Worm (Caenorhabditis elegans) whole organism, young adult: ENCODE data around the gene jamp-1.

ENCODE experiments used
- B0035.1 ChIP-seq: sonication (generic microtip); optimal IDR thresholded peaks from 2 replicates; lab custom pipeline; 2016; ENCODE audit warnings: missing genetic modification characterization, mild to moderate bottlenecking, missing compliant biosample characterization, missing genotype, missing genetic modification reagents
- B0336.3 ChIP-seq: fragments of 200-800 bp; sonication (Bioruptor generic); IDR thresholded peaks from 2 replicates; pipeline ENCODE4 v1.3.6; 2022; ENCODE audit warnings: missing genetic modification characterization, missing compliant biosample characterization
- C06A6.2 ChIP-seq: fragments of 200-800 bp; sonication (Bioruptor generic); conservative IDR thresholded peaks from 2 replicates; pipeline ENCODE4 v1.3.6; 2022; ENCODE audit warnings: missing genetic modification characterization, missing compliant biosample characterization
- F22D6.2 ChIP-seq: sonication (generic microtip); optimal IDR thresholded peaks from 2 replicates; lab custom pipeline; 2016; ENCODE audit warnings: mild to moderate bottlenecking, missing genetic modification characterization, missing compliant biosample characterization
- F23B12.7 ChIP-seq: sonication (generic microtip); optimal IDR thresholded peaks from 2 replicates; lab custom pipeline; 2017; ENCODE audit warnings: missing genetic modification characterization, mild to moderate bottlenecking, missing compliant biosample characterization, antibody characterized with exemption, moderate library complexity; ENCODE audit not compliant: insufficient read depth
- F33H1.4 ChIP-seq: fragments of 200-800 bp; sonication (Bioruptor generic); IDR thresholded peaks from 2 replicates; pipeline ENCODE4 v1.3.6; 2022; ENCODE audit warnings: missing genetic modification reagents, missing genetic modification characterization, missing compliant biosample characterization
- K12H6.12 ChIP-seq: fragments of 200-800 bp; sonication (Bioruptor generic); optimal IDR thresholded peaks from 2 replicates; lab custom pipeline; 2018; ENCODE audit warnings: mild to moderate bottlenecking, missing genetic modification characterization, missing compliant biosample characterization
- T26A5.8 ChIP-seq: sonication (generic microtip); optimal IDR thresholded peaks from 2 replicates; lab custom pipeline; 2016; ENCODE audit warnings: missing genetic modification characterization, missing compliant biosample characterization
- Y56A3A.18 ChIP-seq: fragments of 200-800 bp; sonication (Bioruptor generic); IDR thresholded peaks from 2 replicates; pipeline ENCODE4 v1.3.6; 2022; ENCODE audit warnings: missing genetic modification reagents, missing genetic modification characterization, missing compliant biosample characterization
- Y67H2A.10 ChIP-seq: fragments of 200-800 bp; sonication (Bioruptor generic); conservative IDR thresholded peaks from 2 replicates; pipeline ENCODE4 v1.3.6; 2022; ENCODE audit warnings: missing genetic modification reagents, missing genetic modification characterization, missing compliant biosample characterization
- akir-1 ChIP-seq: fragments of 200-800 bp; sonication (Bioruptor generic); optimal IDR thresholded peaks from 2 replicates; lab custom pipeline; 2018; ENCODE audit warnings: mild to moderate bottlenecking, missing genetic modification characterization, moderate library complexity, missing compliant biosample characterization
- ama-1 ChIP-seq, 3 experiments: fragments of 150-350 bp in 1 of 3; sonication (generic microtip) in 2 of 3; optimal IDR thresholded peaks; 2 replicates each; lab custom pipeline; 2014 to 2018; ENCODE audit warnings: missing biosample characterization in 2 of 3, missing genetic modification characterization in 2 of 3, missing genetic modification reagents in 2 of 3
- aptf-2 ChIP-seq: fragments of 200-800 bp; sonication (Bioruptor generic); conservative IDR thresholded peaks from 2 replicates; pipeline ENCODE4 v1.3.6; 2022; ENCODE audit warnings: missing genetic modification reagents, missing genetic modification characterization, missing compliant biosample characterization
- aptf-3 ChIP-seq: fragments of 200-800 bp; sonication (Bioruptor generic); IDR thresholded peaks from 2 replicates; pipeline ENCODE4 v1.3.6; 2022; ENCODE audit warnings: missing genetic modification characterization, missing compliant biosample characterization
- attf-3 ChIP-seq: fragments of 200-800 bp; sonication (Bioruptor generic); conservative IDR thresholded peaks from 2 replicates; pipeline ENCODE4 v1.3.6; 2022; ENCODE audit warnings: missing genetic modification reagents, missing genetic modification characterization, missing compliant biosample characterization
- attf-5 ChIP-seq: fragments of 200-800 bp; sonication (Bioruptor generic); optimal IDR thresholded peaks from 2 replicates; lab custom pipeline; 2018; ENCODE audit warnings: mild to moderate bottlenecking, missing genetic modification characterization, missing compliant biosample characterization
- bed-1 ChIP-seq: fragments of 200-800 bp; sonication (Bioruptor generic); IDR thresholded peaks from 2 replicates; pipeline ENCODE4 v1.3.6; 2022; ENCODE audit warnings: missing genetic modification reagents, missing genetic modification characterization, missing compliant biosample characterization
- bed-2 ChIP-seq: fragments of 200-800 bp; sonication (Bioruptor generic); IDR thresholded peaks from 2 replicates; pipeline ENCODE4 v1.3.6; 2022; ENCODE audit warnings: missing genetic modification reagents, missing genetic modification characterization, missing compliant biosample characterization
- ceh-27 ChIP-seq: fragments of 200-800 bp; sonication (Bioruptor generic); optimal IDR thresholded peaks from 2 replicates; lab custom pipeline; 2018; ENCODE audit warnings: mild to moderate bottlenecking, missing genetic modification characterization, moderate library complexity, missing compliant biosample characterization
- ceh-40 ChIP-seq: fragments of 200-800 bp; sonication (Bioruptor generic); IDR thresholded peaks from 2 replicates; pipeline ENCODE4 v1.3.6; 2022; ENCODE audit warnings: missing genetic modification characterization, missing compliant biosample characterization
- die-1 ChIP-seq: sonication (generic microtip); optimal IDR thresholded peaks from 2 replicates; lab custom pipeline; 2016; ENCODE audit warnings: missing genotype, mild to moderate bottlenecking, missing genetic modification characterization, missing compliant biosample characterization
- efl-1 ChIP-seq: fragments of 150-350 bp; optimal IDR thresholded peaks from 2 replicates; lab custom pipeline; 2014; ENCODE audit warnings: missing biosample characterization, missing genetic modification reagents, missing genetic modification characterization
- fkh-3 ChIP-seq: sonication (generic microtip); optimal IDR thresholded peaks from 2 replicates; lab custom pipeline; 2016; ENCODE audit warnings: mild to moderate bottlenecking, missing genetic modification characterization, missing compliant biosample characterization
- him-1 ChIP-seq: sonication (generic microtip); optimal IDR thresholded peaks from 2 replicates; lab custom pipeline; 2016; ENCODE audit warnings: missing genotype, missing genetic modification reagents, missing genetic modification characterization, missing compliant biosample characterization
- hlh-26 ChIP-seq: fragments of 200-800 bp; sonication (Bioruptor generic); conservative IDR thresholded peaks from 2 replicates; pipeline ENCODE4 v1.3.6; 2022; ENCODE audit warnings: missing genetic modification reagents, missing genetic modification characterization, missing compliant biosample characterization
- hmg-1.2 ChIP-seq: fragments of 200-800 bp; sonication (Bioruptor generic); IDR thresholded peaks from 2 replicates; pipeline ENCODE4 v1.3.6; 2022; ENCODE audit warnings: missing genetic modification reagents, missing genetic modification characterization, missing compliant biosample characterization
- hrde-1 ChIP-seq: sonication (generic microtip); optimal IDR thresholded peaks from 2 replicates; lab custom pipeline; 2016; ENCODE audit warnings: missing genetic modification characterization, mild to moderate bottlenecking, missing compliant biosample characterization, moderate library complexity, missing genotype, missing genetic modification reagents, borderline replicate concordance
- lag-1 ChIP-seq: fragments of 200-800 bp; sonication (Bioruptor generic); IDR thresholded peaks from 2 replicates; pipeline ENCODE4 v1.3.6; 2022; ENCODE audit warnings: missing genetic modification reagents, missing genetic modification characterization, missing compliant biosample characterization
- let-607 ChIP-seq, 2 experiments: fragments of 200-800 bp in 1 of 2; sonication (Bioruptor generic) in 1 of 2; sonication (generic microtip) in 1 of 2; optimal IDR thresholded peaks; 2 replicates each; lab custom pipeline; 2016 to 2018; ENCODE audit warnings: mild to moderate bottlenecking in 2 of 2, missing compliant biosample characterization in 2 of 2, missing genetic modification characterization in 2 of 2, moderate library complexity in 2 of 2, missing genotype in 1 of 2
- lin-26 ChIP-seq: fragments of 200-800 bp; sonication (Bioruptor generic); IDR thresholded peaks from 2 replicates; pipeline ENCODE4 v1.3.6; 2022; ENCODE audit warnings: missing genetic modification reagents, missing genetic modification characterization, missing compliant biosample characterization
- lin-40 ChIP-seq: sonication (generic microtip); optimal IDR thresholded peaks from 2 replicates; lab custom pipeline; 2016; ENCODE audit warnings: missing genetic modification characterization, mild to moderate bottlenecking, missing compliant biosample characterization, missing genotype, missing genetic modification reagents
- lir-1 ChIP-seq: fragments of 200-800 bp; sonication (Bioruptor generic); conservative IDR thresholded peaks from 2 replicates; pipeline ENCODE4 v1.3.6; 2022; ENCODE audit warnings: missing genetic modification reagents, missing genetic modification characterization, missing compliant biosample characterization
- lsl-1 ChIP-seq: fragments of 200-800 bp; sonication (Bioruptor generic); optimal IDR thresholded peaks from 2 replicates; lab custom pipeline; 2018; ENCODE audit warnings: mild to moderate bottlenecking, missing genetic modification characterization, moderate library complexity, missing compliant biosample characterization
- madf-6 ChIP-seq: fragments of 200-800 bp; sonication (Bioruptor generic); IDR thresholded peaks from 2 replicates; pipeline ENCODE4 v1.3.6; 2022; ENCODE audit warnings: missing genetic modification reagents, missing genetic modification characterization, missing compliant biosample characterization
- mcd-1 ChIP-seq: fragments of 200-800 bp; sonication (Bioruptor generic); IDR thresholded peaks from 2 replicates; pipeline ENCODE4 v1.3.6; 2022; ENCODE audit warnings: missing genetic modification reagents, missing genetic modification characterization, missing compliant biosample characterization
- mel-28 ChIP-seq: sonication (generic microtip); optimal IDR thresholded peaks from 2 replicates; lab custom pipeline; 2016; ENCODE audit warnings: borderline replicate concordance, mild to moderate bottlenecking, missing genetic modification characterization, missing compliant biosample characterization
- nhr-120 ChIP-seq: fragments of 200-800 bp; sonication (Bioruptor generic); IDR thresholded peaks from 2 replicates; pipeline ENCODE4 v1.3.6; 2022; ENCODE audit warnings: missing genetic modification characterization, missing compliant biosample characterization
- nhr-80 ChIP-seq: sonication (generic microtip); optimal IDR thresholded peaks from 2 replicates; lab custom pipeline; 2016; ENCODE audit warnings: missing genetic modification characterization, missing compliant biosample characterization
- nhr-90 ChIP-seq: sonication (generic microtip); optimal IDR thresholded peaks from 2 replicates; lab custom pipeline; 2016; ENCODE audit warnings: missing genotype, mild to moderate bottlenecking, missing genetic modification characterization, missing compliant biosample characterization
- pbrm-1 ChIP-seq: fragments of 200-800 bp; sonication (Bioruptor generic); IDR thresholded peaks from 2 replicates; pipeline ENCODE4 v1.3.6; 2022; ENCODE audit warnings: missing genetic modification reagents, missing genetic modification characterization, missing compliant biosample characterization
- repo-1 ChIP-seq: sonication (generic microtip); optimal IDR thresholded peaks from 2 replicates; lab custom pipeline; 2017; ENCODE audit warnings: mild to moderate bottlenecking, missing genetic modification characterization, missing compliant biosample characterization
- rpc-1 ChIP-seq, 2 experiments: fragments of 150-350 bp in 1 of 2; sonication (generic microtip) in 1 of 2; optimal IDR thresholded peaks; 2 replicates each; lab custom pipeline; 2014 to 2018; ENCODE audit warnings: missing biosample characterization in 1 of 2, missing genetic modification characterization in 1 of 2, missing genetic modification reagents in 1 of 2, missing genotype in 1 of 2
- tbp1 ChIP-seq: fragments of 200-800 bp; sonication (Bioruptor generic); optimal IDR thresholded peaks from 2 replicates; lab custom pipeline; 2018; ENCODE audit warnings: mild to moderate bottlenecking, missing genetic modification characterization, missing compliant biosample characterization
- unc-62 ChIP-seq: fragments of 150-350 bp; optimal IDR thresholded peaks from 2 replicates; lab custom pipeline; 2014; ENCODE audit warnings: missing biosample characterization, missing genetic modification reagents, missing genetic modification characterization
- ztf-28 ChIP-seq: fragments of 200-800 bp; sonication (Bioruptor generic); IDR thresholded peaks from 2 replicates; pipeline ENCODE4 v1.3.6; 2022; ENCODE audit warnings: missing genetic modification reagents, missing genetic modification characterization, missing compliant biosample characterization
- ztf-6 ChIP-seq: fragments of 200-800 bp; sonication (Bioruptor generic); IDR thresholded peaks from 2 replicates; pipeline ENCODE4 v1.3.6; 2022; ENCODE audit warnings: missing genetic modification reagents, missing genetic modification characterization, missing compliant biosample characterization

jamp-1 gene

DNA sequence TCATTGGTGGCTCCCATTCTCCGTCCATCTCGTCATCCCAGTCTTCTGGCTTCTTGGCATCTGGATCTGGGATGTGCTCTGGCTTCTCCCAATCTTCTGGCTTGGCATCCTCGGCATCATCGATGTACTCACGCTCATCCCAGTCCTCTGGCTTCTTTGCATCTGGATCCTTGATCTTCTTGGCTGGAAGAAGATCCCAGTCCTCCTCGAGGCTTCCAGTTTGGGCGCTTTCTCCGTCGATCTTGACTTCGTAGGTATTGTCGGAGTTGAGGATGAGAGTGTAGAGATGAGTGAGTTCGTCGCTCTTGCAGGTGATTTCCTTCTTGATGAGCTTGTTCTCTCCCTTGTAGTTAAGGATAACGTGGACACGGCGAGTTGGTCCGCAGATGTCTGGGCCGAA lies 48.6 kb upstream of the jamp-1 start:
- TF ChIP-seq akir-1 (GFP tag; lab: Kevin White, UChicago) (no peak), hmg-1.2 (GFP tag; lab: Robert Waterston, UW) (0 out of 2 replicates have a peak, but pooled peaks have one; percentile 9), lin-26 (0 out of 2 replicates have a peak, but pooled peaks have one; percentile 38)

DNA sequence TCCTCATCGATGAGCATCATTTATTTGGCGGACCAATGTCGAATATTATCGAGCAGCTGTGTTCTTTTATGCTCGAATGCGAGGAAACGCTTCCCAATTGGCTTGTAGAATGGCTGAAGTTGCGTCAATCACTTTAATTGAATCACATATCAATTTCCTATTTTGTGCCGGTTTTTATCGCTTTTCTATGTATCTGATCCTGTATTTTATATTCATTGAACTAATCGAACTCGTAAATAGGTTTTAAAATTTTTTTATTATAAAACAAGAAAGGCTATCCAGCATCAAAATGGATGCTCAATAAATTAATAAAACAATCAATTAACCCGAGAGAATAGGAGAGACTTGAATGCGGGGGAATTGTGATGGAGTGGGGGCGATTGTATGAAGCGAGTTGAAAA lies 47.7 kb upstream of the jamp-1 start:
- no peak for TF ChIP-seq bed-1 (GFP tag; lab: Robert Waterston, UW)
- TF ChIP-seq ceh-40 (GFP tag; lab: Robert Waterston, UW), result no peak
- no peak for TF ChIP-seq hlh-26
- TF ChIP-seq ceh-27 (GFP tag; lab: Kevin White, UChicago), result no peak
- TF ChIP-seq bed-2, result no peak
- TF ChIP-seq mel-28 (tag; lab: Kevin White, UChicago), result peak; percentile 37
- TF ChIP-seq Y67H2A.10 (GFP tag; lab: Robert Waterston, UW), result no peak
- TF ChIP-seq mcd-1 (GFP tag; lab: Robert Waterston, UW), result no peak
- no peak for TF ChIP-seq unc-62 (GFP tag; lab: Kevin White, UChicago)
- TF ChIP-seq let-607 (tag; optimal IDR thresholded peaks at IDR 0.05; lab: Kevin White, UChicago), result no peak
- TF ChIP-seq lag-1 (GFP tag; lab: Robert Waterston, UW), result no peak
- TF ChIP-seq efl-1, result no peak
- peak; percentile 57; the same call in 1 of the 2 replicates for TF ChIP-seq pbrm-1 (GFP tag; lab: Robert Waterston, UW)
- TF ChIP-seq lin-40 (tag; lab: Kevin White, UChicago), result no peak
- TF ChIP-seq ztf-28 (GFP tag; lab: Robert Waterston, UW), result no peak
- TF ChIP-seq ztf-6 (GFP tag; lab: Robert Waterston, UW), result no peak
- peak; percentile 42 for TF ChIP-seq die-1 (tag; lab: Kevin White, UChicago)
- TF ChIP-seq repo-1 (tag; lab: Kevin White, UChicago), result peak; percentile 28
- no peak for TF ChIP-seq lsl-1 (GFP tag; lab: Kevin White, UChicago)
- no peak for TF ChIP-seq F22D6.2 (tag; lab: Kevin White, UChicago)
- no peak for TF ChIP-seq fkh-3 (tag; lab: Kevin White, UChicago)
- TF ChIP-seq Y56A3A.18 (GFP tag; lab: Robert Waterston, UW), result no peak
- TF ChIP-seq C06A6.2 (GFP tag; lab: Robert Waterston, UW), result no peak
- TF ChIP-seq attf-5 (GFP tag; lab: Kevin White, UChicago), result peak; percentile 10
- TF ChIP-seq nhr-90 (tag; lab: Kevin White, UChicago), result no peak
- no peak for TF ChIP-seq attf-3 (GFP tag; lab: Robert Waterston, UW)
- no peak for TF ChIP-seq aptf-3 (GFP tag; lab: Robert Waterston, UW)
- TF ChIP-seq F33H1.4 (GFP tag; lab: Robert Waterston, UW), result no peak
- TF ChIP-seq T26A5.8 (tag; lab: Kevin White, UChicago), result no peak
- TF ChIP-seq nhr-80, result no peak
- TF ChIP-seq lir-1, result no peak
- TF ChIP-seq hmg-1.2 (GFP tag; lab: Robert Waterston, UW), result no peak
- no peak for TF ChIP-seq nhr-120 (GFP tag; lab: Robert Waterston, UW)
- TF ChIP-seq hrde-1 (tag; lab: Kevin White, UChicago), result peak; percentile 74
- TF ChIP-seq madf-6 (GFP tag; lab: Robert Waterston, UW), result peak; percentile 49; the same call in 1 of the 2 replicates
- peak; percentile 74 for TF ChIP-seq ama-1 (optimal IDR thresholded peaks at IDR 0.05; lab: Kevin White, UChicago)
- peak in 1 of 2 experiments; percentile 65 for TF ChIP-seq ama-1 (GFP tag; optimal IDR thresholded peaks at IDR 0.05; lab: Kevin White, UChicago)
- TF ChIP-seq B0035.1, result no peak
- TF ChIP-seq him-1, result peak; percentile 71
- TF ChIP-seq B0336.3 (GFP tag; lab: Robert Waterston, UW), result peak; percentile 42; the same call in 1 of the 2 replicates
- TF ChIP-seq K12H6.12 (tag; lab: Kevin White, UChicago), result no peak
- no peak for TF ChIP-seq rpc-1 (optimal IDR thresholded peaks at IDR 0.05; lab: Kevin White, UChicago)
- no peak for TF ChIP-seq rpc-1 (tag; optimal IDR thresholded peaks at IDR 0.05; lab: Kevin White, UChicago)
- TF ChIP-seq F23B12.7, result no peak
- TF ChIP-seq aptf-2 (GFP tag; lab: Robert Waterston, UW), result no peak
- TF ChIP-seq tbp1 (GFP tag; lab: Kevin White, UChicago), result peak; percentile 8
